Fruit fly (Drosophila melanogaster) whole organism: Measurements from ENCODE around the gene CG7362.

Experiments
- CG8478 ChIP-seq: fragments of >200 bp; optimal IDR thresholded peaks from 2 replicates; lab custom pipeline; 2018; ENCODE audit warnings: inconsistent platforms
- Dll ChIP-seq: fragments of >200 bp; optimal IDR thresholded peaks from 2 replicates; lab custom pipeline; 2017
- EcR ChIP-seq, 2 experiments: fragments of >200 bp; optimal IDR thresholded peaks; 2 replicates each; lab custom pipeline; 2017; ENCODE audit warnings: missing biosample characterization in 2 of 2, missing genetic modification characterization in 2 of 2, missing genetic modification reagents in 2 of 2
- pan ChIP-seq: fragments of >200 bp; optimal IDR thresholded peaks from 2 replicates; lab custom pipeline; 2017
- psq ChIP-seq: fragments of >200 bp; optimal IDR thresholded peaks from 2 replicates; lab custom pipeline; 2017
- usp ChIP-seq: fragments of >200 bp; optimal IDR thresholded peaks from 2 replicates; lab custom pipeline; 2017; ENCODE audit warnings: missing biosample characterization, missing genetic modification characterization, mixed read lengths

Gene CG7362

dm6 chr3R:14714904-14715588, 39.2 kb downstream of the CG7362 start:
- TF ChIP-seq pan (lab: Kevin White, UChicago) = no peak
- TF ChIP-seq EcR (GFP tag; optimal IDR thresholded peaks at IDR 0.05; lab: Kevin White, UChicago) = peak in 1 of 2 experiments; percentile 95

dm6 chr3R:14714147-14714903, 39.9 kb downstream of the CG7362 start:
- no peak for TF ChIP-seq pan (lab: Kevin White, UChicago)
- peak; percentile 21 for TF ChIP-seq CG8478
- TF ChIP-seq Dll (lab: Kevin White, UChicago) = no peak
- TF ChIP-seq usp (GFP tag; lab: Kevin White, UChicago) = no peak
- peak in 1 of 2 experiments; percentile 74 for TF ChIP-seq EcR (GFP tag; optimal IDR thresholded peaks at IDR 0.05; lab: Kevin White, UChicago)
- TF ChIP-seq psq (lab: Kevin White, UChicago) = no peak

DNA sequence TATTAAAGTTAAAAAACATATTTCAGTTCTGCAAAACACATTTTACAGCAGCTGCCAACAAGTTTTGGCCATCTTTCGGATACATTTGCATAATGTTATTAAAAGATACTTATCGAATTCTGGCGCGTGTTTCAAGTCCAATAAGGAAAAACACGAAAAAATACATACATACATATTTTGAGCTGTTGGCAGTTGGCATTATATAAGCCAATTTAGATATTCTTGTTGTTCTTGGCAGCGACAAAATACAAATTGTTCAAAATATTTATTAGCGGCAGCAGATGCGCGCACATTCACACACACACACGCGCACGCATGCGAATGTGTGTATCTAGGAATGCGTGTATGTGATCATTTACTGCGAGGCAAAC, 40.5 kb downstream of the CG7362 start:
- no peak for TF ChIP-seq psq (lab: Kevin White, UChicago)
- TF ChIP-seq pan (lab: Kevin White, UChicago) = no peak
- no peak for TF ChIP-seq usp (GFP tag; lab: Kevin White, UChicago)
- TF ChIP-seq Dll (lab: Kevin White, UChicago) = no peak
- TF ChIP-seq CG8478 = no peak
- TF ChIP-seq EcR (GFP tag; optimal IDR thresholded peaks at IDR 0.05; lab: Kevin White, UChicago) = no peak

DNA sequence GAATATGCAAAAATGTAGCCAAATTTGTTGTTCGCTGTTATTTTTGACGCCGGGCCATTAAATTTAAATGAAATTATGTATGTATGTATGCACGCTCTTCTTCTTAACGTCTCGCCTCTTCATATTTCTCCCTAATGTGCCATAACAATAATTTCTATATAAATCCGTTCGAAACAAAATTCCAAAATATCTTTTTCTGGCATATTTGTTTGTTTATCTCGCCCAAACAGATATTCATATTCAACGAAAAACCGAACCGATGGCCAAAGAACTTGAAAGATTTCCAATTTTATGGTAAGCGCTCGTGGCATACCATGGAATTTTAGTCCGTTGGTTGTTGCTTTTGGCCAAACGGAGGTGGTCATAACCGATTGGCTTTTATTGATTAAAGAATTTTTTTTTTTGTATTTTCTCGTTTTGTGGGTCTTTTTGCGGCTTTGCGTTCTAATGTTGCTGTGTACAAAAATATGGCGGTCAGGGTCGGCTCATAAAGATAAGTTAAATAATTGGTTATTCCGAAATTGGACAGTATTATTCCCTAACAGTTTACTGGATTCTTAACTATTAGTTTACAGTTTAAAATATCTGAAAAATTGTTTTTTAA, 41.0 kb downstream of the CG7362 start:
- TF ChIP-seq EcR (GFP tag; optimal IDR thresholded peaks at IDR 0.05; lab: Kevin White, UChicago) (no peak), psq (lab: Kevin White, UChicago) (no peak), usp (GFP tag; lab: Kevin White, UChicago) (no peak), Dll (lab: Kevin White, UChicago) (no peak), CG8478 (no peak), pan (lab: Kevin White, UChicago) (no peak)

dm6 chr3R:14711447-14712163, 42.7 kb downstream of the CG7362 start:
- TF ChIP-seq pan (lab: Kevin White, UChicago) (no peak), CG8478 (no peak), psq (lab: Kevin White, UChicago) (no peak), Dll (lab: Kevin White, UChicago) (no peak), EcR (GFP tag; optimal IDR thresholded peaks at IDR 0.05; lab: Kevin White, UChicago) (no peak), usp (GFP tag; lab: Kevin White, UChicago) (no peak)

DNA sequence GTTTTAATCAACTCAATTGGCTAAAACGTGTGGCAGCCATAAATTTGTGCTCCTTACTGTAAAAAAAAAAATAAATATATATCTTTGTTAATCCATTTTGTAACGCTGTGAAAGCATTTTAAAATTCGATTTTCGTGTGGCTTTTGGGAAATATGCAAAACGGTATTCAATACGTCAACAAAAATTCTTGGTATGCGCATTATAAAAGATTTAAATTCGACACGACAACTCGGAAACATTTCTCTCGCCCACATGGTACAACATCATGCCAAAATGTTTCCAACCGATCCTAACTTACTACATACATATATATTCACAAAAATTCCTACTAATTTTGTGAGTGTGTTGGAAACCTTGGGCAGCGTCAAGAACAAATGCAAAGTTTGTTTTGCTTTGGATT, 43.6 kb downstream of the CG7362 start:
- TF ChIP-seq Dll (lab: Kevin White, UChicago) (no peak), psq (lab: Kevin White, UChicago) (no peak), EcR (GFP tag; optimal IDR thresholded peaks at IDR 0.05; lab: Kevin White, UChicago) (no peak), usp (GFP tag; lab: Kevin White, UChicago) (no peak), CG8478 (no peak), pan (lab: Kevin White, UChicago) (no peak)

- no peak for TF ChIP-seq EcR (GFP tag; optimal IDR thresholded peaks at IDR 0.05; lab: Kevin White, UChicago)
These were observed 44.7 kb downstream of the CG7362 start for dm6 chr3R:14709480-14709984.

- TF ChIP-seq EcR (GFP tag; optimal IDR thresholded peaks at IDR 0.05; lab: Kevin White, UChicago) (no peak), usp (GFP tag; lab: Kevin White, UChicago) (no peak), CG8478 (no peak)
These were observed 45.3 kb downstream of the CG7362 start for dm6 chr3R:14708948-14709385.

- no peak for TF ChIP-seq CG8478
- no peak for TF ChIP-seq psq (lab: Kevin White, UChicago)
- no peak for TF ChIP-seq Dll (lab: Kevin White, UChicago)
- no peak for TF ChIP-seq usp (GFP tag; lab: Kevin White, UChicago)
- TF ChIP-seq pan (lab: Kevin White, UChicago) = no peak
- TF ChIP-seq EcR (GFP tag; optimal IDR thresholded peaks at IDR 0.05; lab: Kevin White, UChicago) = no peak
These were observed 46.3 kb downstream of the CG7362 start for dm6 chr3R:14707703-14708643.

DNA sequence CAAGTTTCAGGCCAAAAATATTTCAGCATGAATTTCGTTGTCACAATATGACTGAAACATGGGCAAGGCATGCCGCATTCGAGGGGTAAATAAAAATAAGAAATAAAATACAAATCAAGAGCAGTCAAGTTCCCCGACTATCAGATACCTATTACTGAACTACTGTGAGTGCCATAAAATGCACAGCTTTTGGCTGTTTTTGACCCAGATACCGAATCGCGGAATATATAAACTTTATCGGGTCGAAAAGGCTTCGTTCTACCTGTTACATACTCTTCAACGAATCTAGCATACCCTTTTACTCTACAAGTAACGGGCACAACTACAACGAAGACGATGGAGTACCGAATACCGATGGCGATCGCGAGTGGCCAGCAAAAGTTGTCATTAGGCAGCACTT, 47.4 kb downstream of the CG7362 start:
- TF ChIP-seq pan (lab: Kevin White, UChicago) (peak; percentile 75), CG8478 (no peak)

- TF ChIP-seq CG8478 (no peak), pan (lab: Kevin White, UChicago) (no peak), usp (GFP tag; lab: Kevin White, UChicago) (no peak), Dll (lab: Kevin White, UChicago) (no peak), psq (lab: Kevin White, UChicago) (no peak), EcR (GFP tag; optimal IDR thresholded peaks at IDR 0.05; lab: Kevin White, UChicago) (no peak)
These were observed 47.9 kb downstream of the CG7362 start for dm6 chr3R:14706354-14706753.
